Fruit fly (Drosophila melanogaster) whole organism, embryonic: ENCODE data around the gene CG17134.

Experiments
- Atf3 ChIP-seq: fragments of 200-800 bp; sonication (Bioruptor generic); optimal IDR thresholded peaks from 3 replicates; lab custom pipeline; 2016; ENCODE audit warnings: missing biosample characterization, missing genetic modification characterization
- Blimp-1 ChIP-seq: fragments of 200-800 bp; sonication (Bioruptor generic); optimal IDR thresholded peaks from 3 replicates; lab custom pipeline; 2018; ENCODE audit warnings: missing biosample characterization, missing genetic modification characterization, mild to moderate bottlenecking, moderate library complexity, missing genetic modification reagents
- Bteb2 ChIP-seq: fragments of 200-800 bp; sonication (Bioruptor generic); optimal IDR thresholded peaks from 2 replicates; lab custom pipeline; 2016; ENCODE audit warnings: missing biosample characterization, missing genetic modification characterization
- CG10267 ChIP-seq: fragments of 200-800 bp; sonication (Bioruptor generic); optimal IDR thresholded peaks from 2 replicates; lab custom pipeline; 2018; ENCODE audit warnings: missing biosample characterization, mild to moderate bottlenecking, missing genetic modification characterization, moderate library complexity
- CG10565 ChIP-seq: fragments of 200-800 bp; sonication (Bioruptor generic); optimal IDR thresholded peaks from 3 replicates; lab custom pipeline; 2016; ENCODE audit warnings: missing biosample characterization, mild to moderate bottlenecking, missing genetic modification characterization
- CG10959 ChIP-seq: fragments of 200-800 bp; sonication (Bioruptor generic); IDR thresholded peaks from 2 replicates; pipeline ENCODE4 v1.3.6; 2022; ENCODE audit warnings: missing biosample characterization, missing genetic modification characterization
- CG12236 ChIP-seq: fragments of 200-800 bp; sonication (Bioruptor generic); optimal IDR thresholded peaks from 2 replicates; lab custom pipeline; 2016; ENCODE audit warnings: missing biosample characterization, missing genetic modification characterization
- CG14710 ChIP-seq: fragments of 200-800 bp; sonication (Bioruptor generic); optimal IDR thresholded peaks from 3 replicates; lab custom pipeline; 2019; ENCODE audit warnings: missing biosample characterization, mild to moderate bottlenecking, missing genetic modification characterization, moderate library complexity
- CG14965 ChIP-seq: fragments of 200-800 bp; sonication (Bioruptor generic); optimal IDR thresholded peaks from 2 replicates; lab custom pipeline; 2016; ENCODE audit warnings: missing biosample characterization, missing genetic modification characterization, borderline replicate concordance
- CG15073 ChIP-seq: fragments of 200-800 bp; sonication (Bioruptor generic); optimal IDR thresholded peaks from 2 replicates; lab custom pipeline; 2016; ENCODE audit warnings: missing biosample characterization, missing genetic modification characterization
- CG15696 ChIP-seq: fragments of 200-800 bp; sonication (Bioruptor generic); optimal IDR thresholded peaks from 2 replicates; lab custom pipeline; 2019; ENCODE audit warnings: missing biosample characterization, mild to moderate bottlenecking, missing genetic modification characterization, moderate library complexity
- CG18011 ChIP-seq: fragments of 200-800 bp; sonication (Bioruptor generic); optimal IDR thresholded peaks from 2 replicates; lab custom pipeline; 2017; ENCODE audit warnings: missing biosample characterization, missing genetic modification characterization, mild to moderate bottlenecking, moderate library complexity, missing genotype
- CG18619 ChIP-seq: fragments of 200-800 bp; sonication (Bioruptor generic); optimal IDR thresholded peaks from 3 replicates; lab custom pipeline; 2017; ENCODE audit warnings: missing biosample characterization, mild to moderate bottlenecking, missing genetic modification characterization
- CG2116 ChIP-seq: fragments of 200-800 bp; sonication (Bioruptor generic); optimal IDR thresholded peaks from 3 replicates; lab custom pipeline; 2018; ENCODE audit warnings: missing biosample characterization, mild to moderate bottlenecking, missing genetic modification characterization
- CG34224 ChIP-seq: fragments of 200-800 bp; sonication (Bioruptor generic); IDR thresholded peaks from 3 replicates; pipeline ENCODE4 v1.3.6; 2022; ENCODE audit warnings: missing biosample characterization, missing genetic modification characterization; ENCODE audit not compliant: partially characterized antibody
- CG5180 ChIP-seq: fragments of 200-800 bp; sonication (Bioruptor generic); optimal IDR thresholded peaks from 3 replicates; lab custom pipeline; 2017; ENCODE audit warnings: missing biosample characterization, missing genetic modification characterization, mild to moderate bottlenecking, moderate library complexity, missing genetic modification reagents
- CG6683 ChIP-seq: fragments of 200-800 bp; sonication (Bioruptor generic); optimal IDR thresholded peaks from 2 replicates; lab custom pipeline; 2017; ENCODE audit warnings: missing biosample characterization, mild to moderate bottlenecking, missing genetic modification characterization, missing genetic modification reagents
- CG8359 ChIP-seq: fragments of 200-800 bp; sonication (Bioruptor generic); optimal IDR thresholded peaks from 2 replicates; lab custom pipeline; 2017; ENCODE audit warnings: missing biosample characterization, mild to moderate bottlenecking, missing genetic modification characterization, borderline replicate concordance
- CG8478 ChIP-seq: fragments of >200 bp; optimal IDR thresholded peaks from 2 replicates; lab custom pipeline; 2018
- D19B ChIP-seq: fragments of 200-800 bp; sonication (Bioruptor generic); optimal IDR thresholded peaks from 2 replicates; lab custom pipeline; 2017; ENCODE audit warnings: missing biosample characterization, mild to moderate bottlenecking, missing genetic modification characterization
- Dip3 ChIP-seq: fragments of 200-800 bp; sonication (Bioruptor generic); optimal IDR thresholded peaks from 3 replicates; lab custom pipeline; 2016; ENCODE audit warnings: missing biosample characterization, missing genetic modification characterization
- HLH3B ChIP-seq: fragments of 200-800 bp; sonication (Bioruptor generic); IDR thresholded peaks from 2 replicates; pipeline ENCODE4 v1.3.6; 2022; ENCODE audit warnings: missing biosample characterization, missing genetic modification characterization
- Hr3 ChIP-seq: fragments of 200-800 bp; sonication (Bioruptor generic); optimal IDR thresholded peaks from 3 replicates; lab custom pipeline; 2016; ENCODE audit warnings: missing biosample characterization, missing genetic modification characterization
- Hr51 ChIP-seq, 2 experiments: fragments of 200-800 bp; sonication (Bioruptor generic); optimal IDR thresholded peaks; 2 replicates in 1 of 2; 3 replicates in 1 of 2; lab custom pipeline; 2016 to 2018; ENCODE audit warnings: missing biosample characterization in 2 of 2, missing genetic modification characterization in 2 of 2, mild to moderate bottlenecking in 1 of 2, moderate library complexity in 1 of 2
- NfI ChIP-seq: fragments of 200-800 bp; sonication (Bioruptor generic); optimal IDR thresholded peaks from 3 replicates; lab custom pipeline; 2018; ENCODE audit warnings: missing biosample characterization, mild to moderate bottlenecking, missing genetic modification characterization, moderate library complexity
- Stat92E ChIP-seq, 3 experiments: fragments of >200 bp in 2 of 3; fragments of 200-800 bp in 1 of 3; sonication (Bioruptor generic) in 1 of 3; optimal IDR thresholded peaks; 2 replicates each; lab custom pipeline; 2017 to 2019; ENCODE audit warnings: missing biosample characterization in 3 of 3, missing genetic modification characterization in 3 of 3, mild to moderate bottlenecking in 1 of 3, moderate library complexity in 1 of 3
- bab2 ChIP-seq: fragments of 200-800 bp; sonication (Bioruptor generic); optimal IDR thresholded peaks from 2 replicates; lab custom pipeline; 2016; ENCODE audit warnings: missing biosample characterization, missing genetic modification characterization
- br ChIP-seq: fragments of >200 bp; optimal IDR thresholded peaks from 2 replicates; lab custom pipeline; 2017
- cato ChIP-seq: fragments of 200-800 bp; sonication (Bioruptor generic); optimal IDR thresholded peaks from 2 replicates; lab custom pipeline; 2016; ENCODE audit warnings: missing biosample characterization, missing genetic modification characterization, borderline replicate concordance
- chinmo ChIP-seq: fragments of 200-800 bp; sonication (Bioruptor generic); IDR thresholded peaks from 4 replicates; pipeline ENCODE4 v1.3.6; 2022; ENCODE audit warnings: missing biosample characterization, missing genetic modification characterization; ENCODE audit not compliant: partially characterized antibody
- chn ChIP-seq: fragments of 200-800 bp; sonication (Bioruptor generic); optimal IDR thresholded peaks from 2 replicates; lab custom pipeline; 2016; ENCODE audit warnings: missing biosample characterization, missing genetic modification characterization
- da ChIP-seq: fragments of 200-800 bp; sonication (Bioruptor generic); optimal IDR thresholded peaks from 2 replicates; lab custom pipeline; 2016; ENCODE audit warnings: missing biosample characterization, missing genetic modification characterization
- dmrt99B ChIP-seq: fragments of 200-800 bp; sonication (Bioruptor generic); optimal IDR thresholded peaks from 2 replicates; lab custom pipeline; 2018; ENCODE audit warnings: missing biosample characterization, mild to moderate bottlenecking, missing genetic modification characterization, moderate library complexity
- dpn ChIP-seq, 2 experiments: fragments of 200-800 bp; sonication (Bioruptor generic); optimal IDR thresholded peaks; 3 replicates each; lab custom pipeline; 2016; ENCODE audit warnings: missing biosample characterization in 2 of 2, missing genetic modification characterization in 2 of 2
- ems ChIP-seq: fragments of 200-800 bp; sonication (Bioruptor generic); optimal IDR thresholded peaks from 3 replicates; lab custom pipeline; 2016; ENCODE audit warnings: missing biosample characterization, missing genetic modification characterization
- fd3F ChIP-seq: fragments of 200-800 bp; sonication (Bioruptor generic); optimal IDR thresholded peaks from 2 replicates; lab custom pipeline; 2018; ENCODE audit warnings: missing biosample characterization, mild to moderate bottlenecking, missing genetic modification characterization, moderate library complexity
- inv ChIP-seq: fragments of 200-800 bp; sonication (Bioruptor generic); IDR thresholded peaks from 2 replicates; pipeline ENCODE4 v1.3.6; 2022; ENCODE audit warnings: missing biosample characterization, missing genetic modification characterization; ENCODE audit not compliant: partially characterized antibody
- kah ChIP-seq: fragments of 200-800 bp; sonication (Bioruptor generic); optimal IDR thresholded peaks from 2 replicates; lab custom pipeline; 2018; ENCODE audit warnings: missing biosample characterization, mild to moderate bottlenecking, missing genetic modification characterization
- lola ChIP-seq, 3 experiments: fragments of >200 bp in 2 of 3; fragments of 200-800 bp in 1 of 3; sonication (Bioruptor generic) in 1 of 3; optimal IDR thresholded peaks; 2 replicates each; lab custom pipeline; 2017 to 2019; ENCODE audit warnings: missing biosample characterization in 3 of 3, missing genetic modification characterization in 3 of 3, mild to moderate bottlenecking in 1 of 3, moderate library complexity in 1 of 3
- nom ChIP-seq: fragments of 200-800 bp; sonication (Bioruptor generic); optimal IDR thresholded peaks from 2 replicates; lab custom pipeline; 2017; ENCODE audit warnings: missing biosample characterization, missing genetic modification characterization, mild to moderate bottlenecking, moderate library complexity, missing genetic modification reagents
- oc ChIP-seq: fragments of 200-800 bp; sonication (Bioruptor generic); optimal IDR thresholded peaks from 2 replicates; lab custom pipeline; 2018; ENCODE audit warnings: missing biosample characterization, mild to moderate bottlenecking, missing genetic modification characterization, moderate library complexity
- pb ChIP-seq: fragments of 200-800 bp; sonication (Bioruptor generic); optimal IDR thresholded peaks from 3 replicates; lab custom pipeline; 2016; ENCODE audit warnings: missing biosample characterization, missing genetic modification characterization
- sim ChIP-seq: fragments of 200-800 bp; sonication (Bioruptor generic); IDR thresholded peaks from 2 replicates; pipeline ENCODE4 v1.3.6; 2022; ENCODE audit warnings: missing biosample characterization, missing genetic modification characterization
- sr ChIP-seq: fragments of 200-800 bp; sonication (Bioruptor generic); IDR thresholded peaks from 3 replicates; pipeline ENCODE4 v1.3.6; 2022; ENCODE audit warnings: missing biosample characterization, missing genetic modification characterization
- toy ChIP-seq: fragments of 200-800 bp; sonication (Bioruptor generic); IDR thresholded peaks from 2 replicates; pipeline ENCODE4 v1.3.6; 2022; ENCODE audit warnings: missing biosample characterization, missing genetic modification characterization
- unc-4 ChIP-seq: fragments of 200-800 bp; sonication (Bioruptor generic); IDR thresholded peaks from 2 replicates; pipeline ENCODE4 v1.3.6; 2022; ENCODE audit warnings: missing biosample characterization, missing genetic modification characterization; ENCODE audit not compliant: partially characterized antibody
- unpg ChIP-seq: fragments of 200-800 bp; sonication (Bioruptor generic); optimal IDR thresholded peaks from 3 replicates; lab custom pipeline; 2018; ENCODE audit warnings: missing biosample characterization, mild to moderate bottlenecking, missing genetic modification characterization, moderate library complexity
- usp ChIP-seq: fragments of >200 bp; optimal IDR thresholded peaks from 2 replicates; lab custom pipeline; 2017; ENCODE audit warnings: missing biosample characterization, missing genetic modification characterization
- vvl ChIP-seq: fragments of 200-800 bp; sonication (Bioruptor generic); IDR thresholded peaks from 2 replicates; pipeline ENCODE4 v1.3.6; 2022; ENCODE audit warnings: missing biosample characterization, missing genetic modification characterization

Gene CG17134

dm6 chr2L:10856328-10856942 lies 35.9 kb downstream of the CG17134 start, which contains the start of gene Dnz1 (continued):
- TF ChIP-seq Hr51 (GFP tag; optimal IDR thresholded peaks at IDR 0.05; lab: Kevin White, UChicago) (peak in 1 of 2 experiments; percentile 58), NfI (peak; percentile 37), Hr3 (GFP tag; lab: Kevin White, UChicago) (peak; percentile 53), toy (GFP tag; lab: Robert Waterston, UW) (0 out of 2 replicates have a peak, but pooled peaks have one; percentile 21), oc (tag; lab: Kevin White, UChicago) (peak; percentile 10), CG10267 (tag; lab: Kevin White, UChicago) (peak; percentile 31), Blimp-1 (peak; percentile 22), chn (peak; percentile 33), CG34224 (GFP tag; lab: Robert Waterston, UW) (no peak), CG10565 (no peak), lola (GFP tag; optimal IDR thresholded peaks at IDR 0.05; lab: Kevin White, UChicago) (no peak), CG12236 (GFP tag; lab: Kevin White, UChicago) (no peak), da (GFP tag; lab: Kevin White, UChicago) (no peak), vvl (GFP tag; lab: Robert Waterston, UW) (peak; percentile 86), dmrt99B (tag; lab: Kevin White, UChicago) (peak; percentile 58), fd3F (peak; percentile 34), Bteb2 (GFP tag; lab: Kevin White, UChicago) (no peak), CG8478 (lab: Kevin White, UChicago) (no peak), CG6683 (GFP tag; lab: Kevin White, UChicago) (no peak), dpn (GFP tag; optimal IDR thresholded peaks at IDR 0.05; lab: Kevin White, UChicago) (peak in 1 of 2 experiments; percentile 54), Dip3 (GFP tag; lab: Kevin White, UChicago) (peak; percentile 32), inv (GFP tag; lab: Robert Waterston, UW) (no peak), br (no peak), CG14965 (GFP tag; lab: Kevin White, UChicago) (no peak), CG18011 (peak; percentile 23), CG2116 (peak; percentile 8), Atf3 (GFP tag; lab: Kevin White, UChicago) (no peak), Stat92E (GFP tag; optimal IDR thresholded peaks at IDR 0.05; lab: Kevin White, UChicago) (no peak), cato (GFP tag; lab: Kevin White, UChicago) (no peak), CG10959 (no peak), HLH3B (GFP tag; lab: Robert Waterston, UW) (peak; percentile 35; the same call in 1 of the 2 replicates), CG8359 (GFP tag; lab: Kevin White, UChicago) (no peak), CG15696 (tag; lab: Kevin White, UChicago) (peak; percentile 34), sim (GFP tag; lab: Robert Waterston, UW) (no peak), CG5180 (GFP tag; lab: Kevin White, UChicago) (peak; percentile 14), sr (no peak), bab2 (GFP tag; lab: Kevin White, UChicago) (peak; percentile 46), CG14710 (tag; lab: Kevin White, UChicago) (peak; percentile 43), ems (GFP tag; lab: Kevin White, UChicago) (peak; percentile 9), pb (GFP tag; lab: Kevin White, UChicago) (no peak), D19B (GFP tag; lab: Kevin White, UChicago) (no peak), CG15073 (GFP tag; lab: Kevin White, UChicago) (no peak), CG18619 (GFP tag; lab: Kevin White, UChicago) (no peak), unpg (GFP tag; lab: Kevin White, UChicago) (peak; percentile 39), unc-4 (no peak), usp (GFP tag; lab: Kevin White, UChicago) (no peak), kah (GFP tag; lab: Kevin White, UChicago) (no peak), chinmo (GFP tag; lab: Robert Waterston, UW) (no peak), nom (GFP tag; lab: Kevin White, UChicago) (peak; percentile 4)
